Worm (Caenorhabditis elegans) whole organism, young adult: ENCODE results near the gene K08D8.6.
"Not testable (repeated sequence)": the region's sequence is repeated elsewhere in the genome, so short reads cannot be mapped to it uniquely, and the experiment has no call there.

ENCODE experiments used
- B0035.1 ChIP-seq: sonication (generic microtip); optimal IDR thresholded peaks from 2 replicates; lab custom pipeline; 2016; ENCODE audit warnings: missing genetic modification characterization, mild to moderate bottlenecking, missing compliant biosample characterization, missing genotype, missing genetic modification reagents
- B0261.1 ChIP-seq: sonication (generic microtip); optimal IDR thresholded peaks from 2 replicates; lab custom pipeline; 2016; ENCODE audit warnings: mild to moderate bottlenecking, missing genetic modification characterization, moderate library complexity, missing compliant biosample characterization
- F33H1.4 ChIP-seq: fragments of 200-800 bp; sonication (Bioruptor generic); IDR thresholded peaks from 2 replicates; pipeline ENCODE4 v1.3.6; 2022; ENCODE audit warnings: missing genetic modification reagents, missing genetic modification characterization, missing compliant biosample characterization
- F57A8.1 ChIP-seq: fragments of 200-800 bp; sonication (Bioruptor generic); optimal IDR thresholded peaks from 2 replicates; lab custom pipeline; 2018; ENCODE audit warnings: mild to moderate bottlenecking, missing genetic modification characterization, moderate library complexity, missing compliant biosample characterization
- K12H6.12 ChIP-seq: fragments of 200-800 bp; sonication (Bioruptor generic); optimal IDR thresholded peaks from 2 replicates; lab custom pipeline; 2018; ENCODE audit warnings: mild to moderate bottlenecking, missing genetic modification characterization, missing compliant biosample characterization
- Y79H2A.3 ChIP-seq: fragments of 200-800 bp; sonication (Bioruptor generic); conservative IDR thresholded peaks from 2 replicates; pipeline ENCODE4 v1.3.6; 2022; ENCODE audit warnings: missing genetic modification reagents, missing genetic modification characterization, missing compliant biosample characterization
- akir-1 ChIP-seq: fragments of 200-800 bp; sonication (Bioruptor generic); optimal IDR thresholded peaks from 2 replicates; lab custom pipeline; 2018; ENCODE audit warnings: mild to moderate bottlenecking, missing genetic modification characterization, moderate library complexity, missing compliant biosample characterization
- athp-1 ChIP-seq: sonication (generic microtip); optimal IDR thresholded peaks from 2 replicates; lab custom pipeline; 2017; ENCODE audit warnings: mild to moderate bottlenecking, missing genetic modification characterization, missing compliant biosample characterization
- bed-1 ChIP-seq: fragments of 200-800 bp; sonication (Bioruptor generic); IDR thresholded peaks from 2 replicates; pipeline ENCODE4 v1.3.6; 2022; ENCODE audit warnings: missing genetic modification reagents, missing genetic modification characterization, missing compliant biosample characterization
- cebp-1 ChIP-seq, 2 experiments: fragments of 200-800 bp in 1 of 2; sonication (Bioruptor generic) in 1 of 2; sonication (generic microtip) in 1 of 2; IDR thresholded peaks in 1 of 2; optimal IDR thresholded peaks in 1 of 2; 2 replicates each; pipeline versions ENCODE4 v1.3.6 to Lab custom; 2017 to 2022; ENCODE audit warnings: missing compliant biosample characterization in 2 of 2, missing genetic modification characterization in 2 of 2, mild to moderate bottlenecking in 1 of 2, missing genetic modification reagents in 1 of 2, moderate library complexity in 1 of 2
- cebp-2 ChIP-seq: fragments of 200-800 bp; sonication (Bioruptor generic); IDR thresholded peaks from 2 replicates; pipeline ENCODE4 v1.3.6; 2022; ENCODE audit warnings: missing genetic modification characterization, missing compliant biosample characterization
- ceh-100 ChIP-seq: fragments of 200-800 bp; sonication (Bioruptor generic); IDR thresholded peaks from 2 replicates; pipeline ENCODE4 v1.3.6; 2022; ENCODE audit warnings: missing genetic modification reagents, missing genetic modification characterization, missing compliant biosample characterization
- ceh-58 ChIP-seq: fragments of 200-800 bp; sonication (Bioruptor generic); IDR thresholded peaks from 2 replicates; pipeline ENCODE4 v1.3.6; 2022; ENCODE audit warnings: missing genetic modification characterization, missing compliant biosample characterization
- ceh-79 ChIP-seq: sonication (generic microtip); optimal IDR thresholded peaks from 2 replicates; lab custom pipeline; 2017; ENCODE audit warnings: mild to moderate bottlenecking, missing genetic modification characterization, missing compliant biosample characterization
- die-1 ChIP-seq: sonication (generic microtip); optimal IDR thresholded peaks from 2 replicates; lab custom pipeline; 2016; ENCODE audit warnings: missing genotype, mild to moderate bottlenecking, missing genetic modification characterization, missing compliant biosample characterization
- fkh-3 ChIP-seq: sonication (generic microtip); optimal IDR thresholded peaks from 2 replicates; lab custom pipeline; 2016; ENCODE audit warnings: mild to moderate bottlenecking, missing genetic modification characterization, missing compliant biosample characterization
- him-1 ChIP-seq: sonication (generic microtip); optimal IDR thresholded peaks from 2 replicates; lab custom pipeline; 2016; ENCODE audit warnings: missing genotype, missing genetic modification reagents, missing genetic modification characterization, missing compliant biosample characterization
- hlh-26 ChIP-seq: fragments of 200-800 bp; sonication (Bioruptor generic); conservative IDR thresholded peaks from 2 replicates; pipeline ENCODE4 v1.3.6; 2022; ENCODE audit warnings: missing genetic modification reagents, missing genetic modification characterization, missing compliant biosample characterization
- lag-1 ChIP-seq: fragments of 200-800 bp; sonication (Bioruptor generic); IDR thresholded peaks from 2 replicates; pipeline ENCODE4 v1.3.6; 2022; ENCODE audit warnings: missing genetic modification reagents, missing genetic modification characterization, missing compliant biosample characterization
- lin-26 ChIP-seq: fragments of 200-800 bp; sonication (Bioruptor generic); IDR thresholded peaks from 2 replicates; pipeline ENCODE4 v1.3.6; 2022; ENCODE audit warnings: missing genetic modification reagents, missing genetic modification characterization, missing compliant biosample characterization
- lin-35 ChIP-seq, 3 experiments: fragments of 150-350 bp in 2 of 3; sonication (generic microtip) in 1 of 3; optimal IDR thresholded peaks; 2 replicates each; lab custom pipeline; 2014 to 2018; ENCODE audit warnings: missing biosample characterization in 3 of 3, missing genetic modification characterization in 3 of 3, missing genetic modification reagents in 3 of 3
- lin-40 ChIP-seq: sonication (generic microtip); optimal IDR thresholded peaks from 2 replicates; lab custom pipeline; 2016; ENCODE audit warnings: missing genetic modification characterization, mild to moderate bottlenecking, missing compliant biosample characterization, missing genotype, missing genetic modification reagents
- lir-1 ChIP-seq: fragments of 200-800 bp; sonication (Bioruptor generic); conservative IDR thresholded peaks from 2 replicates; pipeline ENCODE4 v1.3.6; 2022; ENCODE audit warnings: missing genetic modification reagents, missing genetic modification characterization, missing compliant biosample characterization
- madf-6 ChIP-seq: fragments of 200-800 bp; sonication (Bioruptor generic); IDR thresholded peaks from 2 replicates; pipeline ENCODE4 v1.3.6; 2022; ENCODE audit warnings: missing genetic modification reagents, missing genetic modification characterization, missing compliant biosample characterization
- mcd-1 ChIP-seq: fragments of 200-800 bp; sonication (Bioruptor generic); IDR thresholded peaks from 2 replicates; pipeline ENCODE4 v1.3.6; 2022; ENCODE audit warnings: missing genetic modification reagents, missing genetic modification characterization, missing compliant biosample characterization
- nhr-80 ChIP-seq: sonication (generic microtip); optimal IDR thresholded peaks from 2 replicates; lab custom pipeline; 2016; ENCODE audit warnings: missing genetic modification characterization, missing compliant biosample characterization
- rec-8 ChIP-seq, 2 experiments: sonication (generic microtip); optimal IDR thresholded peaks; 2 replicates each; lab custom pipeline; 2016; ENCODE audit warnings: mild to moderate bottlenecking in 2 of 2, missing genetic modification characterization in 2 of 2, missing genetic modification reagents in 2 of 2, missing genotype in 2 of 2, missing biosample characterization in 1 of 2, missing compliant biosample characterization in 1 of 2, moderate library complexity in 1 of 2
- snpc-1.3 ChIP-seq: sonication (generic microtip); optimal IDR thresholded peaks from 2 replicates; lab custom pipeline; 2017; ENCODE audit warnings: missing genetic modification characterization, mild to moderate bottlenecking, missing compliant biosample characterization, antibody characterized with exemption, moderate library complexity, missing genotype, missing genetic modification reagents; ENCODE audit not compliant: insufficient read depth
- tbx-9 ChIP-seq: sonication (generic microtip); optimal IDR thresholded peaks from 2 replicates; lab custom pipeline; 2016; ENCODE audit warnings: borderline replicate concordance, missing genetic modification characterization, inconsistent platforms, missing compliant biosample characterization
- zfh-2 ChIP-seq: fragments of 200-800 bp; sonication (Bioruptor generic); conservative IDR thresholded peaks from 2 replicates; pipeline ENCODE4 v1.3.6; 2022; ENCODE audit warnings: missing genetic modification reagents, missing genetic modification characterization, missing compliant biosample characterization
- ztf-22 ChIP-seq: fragments of 200-800 bp; sonication (Bioruptor generic); optimal IDR thresholded peaks from 2 replicates; lab custom pipeline; 2018; ENCODE audit warnings: mild to moderate bottlenecking, missing genetic modification characterization, moderate library complexity, missing compliant biosample characterization

K08D8.6 gene

ce11 chrIV:12879557-12879956, 10.8 kb downstream of the K08D8.6 start, which contains the start of gene ZK896.5:
TSS of gene ZK896.5 (minus strand) at chrIV:12879645.
- TF ChIP-seq cebp-1 (GFP tag; IDR thresholded peaks at IDR 0.05; lab: Robert Waterston, UW) (no peak), cebp-1 (tag; optimal IDR thresholded peaks at IDR 0.05; lab: Kevin White, UChicago) (no peak), him-1 (tag; lab: Kevin White, UChicago) (no peak), nhr-80 (tag; lab: Kevin White, UChicago) (peak; percentile 42)

- no peak for TF ChIP-seq lin-35 (GFP tag; optimal IDR thresholded peaks at IDR 0.05; lab: Kevin White, UChicago)
- TF ChIP-seq nhr-80 (tag; lab: Kevin White, UChicago): peak; percentile 52
- no peak for TF ChIP-seq F57A8.1 (GFP tag; lab: Kevin White, UChicago)
These were observed 13.8 kb downstream of the K08D8.6 start for ce11 chrIV:12876558-12876957.

- TF ChIP-seq lag-1 (GFP tag; lab: Robert Waterston, UW); B0261.1 (tag; lab: Kevin White, UChicago); cebp-2 (GFP tag; lab: Robert Waterston, UW): not testable (repeated sequence)
These were observed 15.0 kb downstream of the K08D8.6 start, which contains the start of gene ZK896.1 for ce11 chrIV:12875260-12875659. TSS of gene ZK896.1 (minus strand) at chrIV:12875360.

ce11 chrIV:12871445-12871947, 18.8 kb downstream of the K08D8.6 start, which contains the start of gene clec-187:
TSS of gene clec-187 (minus strand) at chrIV:12871495.
- TF ChIP-seq madf-6: no peak
- TF ChIP-seq lin-26 (GFP tag; lab: Robert Waterston, UW): no peak
- TF ChIP-seq hlh-26 (GFP tag; lab: Robert Waterston, UW): no peak
- no peak for TF ChIP-seq Y79H2A.3 (GFP tag; lab: Robert Waterston, UW)
- no peak for TF ChIP-seq mcd-1
- no peak for TF ChIP-seq ceh-79 (tag; lab: Kevin White, UChicago)
- no peak for TF ChIP-seq ceh-58 (GFP tag; lab: Robert Waterston, UW)
- no peak for TF ChIP-seq bed-1

- TF ChIP-seq zfh-2 (no peak), lag-1 (GFP tag; lab: Robert Waterston, UW) (no peak), lin-40 (tag; lab: Kevin White, UChicago) (no peak), die-1 (tag; lab: Kevin White, UChicago) (no peak), rec-8 (tag; optimal IDR thresholded peaks at IDR 0.05; lab: Kevin White, UChicago) (no peak), ceh-100 (GFP tag; lab: Robert Waterston, UW) (no peak), ceh-79 (tag; lab: Kevin White, UChicago) (no peak), him-1 (tag; lab: Kevin White, UChicago) (no peak), athp-1 (tag; lab: Kevin White, UChicago) (no peak), K12H6.12 (no peak), F33H1.4 (no peak), akir-1 (GFP tag; lab: Kevin White, UChicago) (no peak), B0035.1 (tag; lab: Kevin White, UChicago) (no peak), hlh-26 (GFP tag; lab: Robert Waterston, UW) (no peak), lir-1 (GFP tag; lab: Robert Waterston, UW) (no peak), tbx-9 (tag; lab: Kevin White, UChicago) (no peak), ztf-22 (GFP tag; lab: Kevin White, UChicago) (no peak), fkh-3 (tag; lab: Kevin White, UChicago) (no peak), snpc-1.3 (tag; lab: Kevin White, UChicago) (no peak)
These were observed 20.0 kb downstream of the K08D8.6 start for ce11 chrIV:12870315-12870714.
